Worm (Caenorhabditis elegans) whole organism, L3 larva: ENCODE data around the gene clc-11.
A peak's percentile ranks its signal among the peaks of the same experiment; 100 is the strongest.

ENCODE experiments used
- R02D3.7 ChIP-seq: fragments of 150-350 bp; optimal IDR thresholded peaks from 2 replicates; lab custom pipeline; 2014; ENCODE audit warnings: missing biosample characterization, missing genetic modification characterization
- aly-2 ChIP-seq: fragments of 150-350 bp; optimal IDR thresholded peaks from 2 replicates; lab custom pipeline; 2014; ENCODE audit warnings: missing biosample characterization, missing genetic modification characterization
- ceh-16 ChIP-seq: sonication (generic microtip); optimal IDR thresholded peaks from 2 replicates; lab custom pipeline; 2017; ENCODE audit warnings: missing biosample characterization, missing genetic modification characterization
- ceh-82 ChIP-seq: fragments of 150-350 bp; optimal IDR thresholded peaks from 2 replicates; lab custom pipeline; 2014; ENCODE audit warnings: missing biosample characterization, missing genetic modification characterization
- daf-12 ChIP-seq: fragments of 150-350 bp; optimal IDR thresholded peaks from 2 replicates; lab custom pipeline; 2014; ENCODE audit warnings: missing biosample characterization, missing genetic modification reagents, missing genetic modification characterization
- egl-27 ChIP-seq: sonication (generic microtip); optimal IDR thresholded peaks from 4 replicates; lab custom pipeline; 2017; ENCODE audit warnings: missing biosample characterization, missing genetic modification reagents, missing genetic modification characterization
- egl-5 ChIP-seq: fragments of 150-350 bp; optimal IDR thresholded peaks from 2 replicates; lab custom pipeline; 2017; ENCODE audit warnings: missing biosample characterization, missing genetic modification reagents, missing genetic modification characterization, inconsistent platforms
- elt-1 ChIP-seq: fragments of 150-350 bp; optimal IDR thresholded peaks from 2 replicates; lab custom pipeline; 2014; ENCODE audit warnings: missing biosample characterization, missing genetic modification characterization
- elt-2 ChIP-seq: sonication (generic microtip); optimal IDR thresholded peaks from 2 replicates; lab custom pipeline; 2016; ENCODE audit warnings: missing genetic modification reagents, mild to moderate bottlenecking, missing genetic modification characterization, missing compliant biosample characterization
- elt-3 ChIP-seq, 3 experiments: fragments of 150-350 bp in 1 of 3; sonication (generic microtip) in 2 of 3; optimal IDR thresholded peaks; 2 replicates in 2 of 3; 4 replicates in 1 of 3; lab custom pipeline; 2014 to 2017; ENCODE audit warnings: missing biosample characterization in 3 of 3, missing genetic modification characterization in 3 of 3
- eor-1 ChIP-seq, 2 experiments: fragments of 150-350 bp; optimal IDR thresholded peaks; 2 replicates each; lab custom pipeline; 2014 to 2018; ENCODE audit warnings: missing biosample characterization in 2 of 2, missing genetic modification characterization in 2 of 2
- fkh-10 ChIP-seq: sonication (generic microtip); optimal IDR thresholded peaks from 2 replicates; lab custom pipeline; 2017; ENCODE audit warnings: missing biosample characterization, missing genetic modification reagents, missing genetic modification characterization
- fos-1 ChIP-seq: fragments of 150-350 bp; optimal IDR thresholded peaks from 2 replicates; lab custom pipeline; 2014; ENCODE audit warnings: missing biosample characterization, missing genetic modification characterization
- lin-15B ChIP-seq: fragments of 150-350 bp; optimal IDR thresholded peaks from 2 replicates; lab custom pipeline; 2014; ENCODE audit warnings: missing biosample characterization, missing genetic modification characterization
- lin-39 ChIP-seq: fragments of 150-350 bp; optimal IDR thresholded peaks from 2 replicates; lab custom pipeline; 2018; ENCODE audit warnings: missing biosample characterization, missing genetic modification reagents, missing genetic modification characterization
- mdl-1 ChIP-seq: fragments of 150-350 bp; optimal IDR thresholded peaks from 2 replicates; lab custom pipeline; 2014; ENCODE audit warnings: missing biosample characterization, missing genetic modification characterization
- mml-1 ChIP-seq: fragments of 150-350 bp; sonication (generic microtip); optimal IDR thresholded peaks from 3 replicates; lab custom pipeline; 2014; ENCODE audit warnings: missing biosample characterization, missing genetic modification characterization
- nhr-11 ChIP-seq: fragments of 150-350 bp; optimal IDR thresholded peaks from 2 replicates; lab custom pipeline; 2014; ENCODE audit warnings: missing biosample characterization, missing genetic modification characterization
- nhr-23 ChIP-seq: fragments of 150-350 bp; optimal IDR thresholded peaks from 2 replicates; lab custom pipeline; 2014; ENCODE audit warnings: missing biosample characterization, missing genetic modification reagents, missing genetic modification characterization
- nhr-237 ChIP-seq: fragments of 150-350 bp; optimal IDR thresholded peaks from 2 replicates; lab custom pipeline; 2014; ENCODE audit warnings: missing biosample characterization, missing genetic modification characterization
- nhr-25 ChIP-seq: sonication (generic microtip); optimal IDR thresholded peaks from 2 replicates; lab custom pipeline; 2017; ENCODE audit warnings: missing biosample characterization, missing genetic modification characterization
- nhr-28 ChIP-seq: fragments of 150-350 bp; optimal IDR thresholded peaks from 2 replicates; lab custom pipeline; 2014; ENCODE audit warnings: missing biosample characterization, missing genetic modification characterization
- nhr-67 ChIP-seq: fragments of 150-350 bp; optimal IDR thresholded peaks from 2 replicates; lab custom pipeline; 2014; ENCODE audit warnings: missing biosample characterization, missing genetic modification characterization
- nhr-76 ChIP-seq: fragments of 150-350 bp; sonication (generic microtip); optimal IDR thresholded peaks from 5 replicates; lab custom pipeline; 2014; ENCODE audit warnings: missing biosample characterization, missing genetic modification characterization
- nhr-77 ChIP-seq: fragments of 150-350 bp; optimal IDR thresholded peaks from 2 replicates; lab custom pipeline; 2014; ENCODE audit warnings: missing biosample characterization, missing genetic modification characterization
- pha-4 ChIP-seq: fragments of 150-350 bp; optimal IDR thresholded peaks from 2 replicates; lab custom pipeline; 2014; ENCODE audit warnings: missing biosample characterization, missing genetic modification reagents, missing genetic modification characterization
- pqm-1 ChIP-seq: fragments of 150-350 bp; optimal IDR thresholded peaks from 2 replicates; lab custom pipeline; 2017; ENCODE audit warnings: missing biosample characterization, missing genetic modification characterization, inconsistent platforms
- sea-2 ChIP-seq: fragments of 150-350 bp; sonication (generic microtip); optimal IDR thresholded peaks from 4 replicates; lab custom pipeline; 2014; ENCODE audit warnings: missing biosample characterization, missing genetic modification reagents, missing genetic modification characterization
- skn-1 ChIP-seq: fragments of 150-350 bp; optimal IDR thresholded peaks from 2 replicates; lab custom pipeline; 2014; ENCODE audit warnings: missing biosample characterization, missing genetic modification characterization
- snpc-4 ChIP-seq: fragments of 150-350 bp; optimal IDR thresholded peaks from 2 replicates; lab custom pipeline; 2014; ENCODE audit warnings: missing biosample characterization, missing genetic modification characterization
- tbx-2 ChIP-seq: sonication (generic microtip); optimal IDR thresholded peaks from 2 replicates; lab custom pipeline; 2016; ENCODE audit warnings: mild to moderate bottlenecking, missing genetic modification characterization, missing compliant biosample characterization
- unc-62 ChIP-seq: fragments of 150-350 bp; sonication (generic microtip); optimal IDR thresholded peaks from 4 replicates; lab custom pipeline; 2014; ENCODE audit warnings: missing biosample characterization, missing genetic modification reagents, missing genetic modification characterization
- zag-1 ChIP-seq: fragments of 150-350 bp; optimal IDR thresholded peaks from 2 replicates; lab custom pipeline; 2014; ENCODE audit warnings: missing biosample characterization, missing genetic modification characterization
- ztf-4 ChIP-seq: fragments of 150-350 bp; optimal IDR thresholded peaks from 2 replicates; lab custom pipeline; 2014; ENCODE audit warnings: missing biosample characterization, missing genetic modification characterization

The clc-11 gene

DNA sequence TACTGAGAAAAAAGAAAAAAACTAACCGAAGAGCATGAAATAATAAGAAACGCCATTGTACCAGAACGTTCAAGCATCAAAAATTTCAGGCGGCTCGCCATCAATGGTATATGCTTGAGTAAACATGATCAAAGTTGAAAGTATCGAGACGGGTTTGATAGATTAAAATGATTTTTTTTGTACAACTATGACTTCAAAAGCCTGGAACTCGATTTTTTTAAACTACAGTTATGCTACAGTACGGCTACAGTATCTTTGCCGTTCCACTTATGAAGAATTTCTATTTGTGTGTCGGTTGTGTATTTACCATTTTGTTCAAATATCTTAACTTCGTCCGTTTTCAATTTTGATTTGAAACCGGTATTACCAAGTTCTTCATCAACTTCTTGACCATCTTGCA, 15.7 kb upstream of the clc-11 start, which contains the start of gene str-97:
Gene str-97 (minus strand): TSS at position 101 of the 400 bp plus-strand sequence.
- TF ChIP-seq sea-2 (GFP tag; lab: Kevin White, UChicago), result no peak
- TF ChIP-seq elt-1, result no peak
- TF ChIP-seq nhr-76, result no peak
- TF ChIP-seq aly-2 (tag; lab: Kevin White, UChicago), result no peak
- TF ChIP-seq elt-2 (tag; lab: Kevin White, UChicago), result no peak
- no peak for TF ChIP-seq pha-4 (tag; lab: Kevin White, UChicago)
- no peak for TF ChIP-seq nhr-25 (tag; lab: Kevin White, UChicago)
- TF ChIP-seq eor-1 (tag; optimal IDR thresholded peaks at IDR 0.05; lab: Kevin White, UChicago), result no peak
- TF ChIP-seq lin-39 (tag; lab: Kevin White, UChicago), result no peak
- TF ChIP-seq ztf-4 (tag; lab: Kevin White, UChicago), result no peak
- TF ChIP-seq nhr-67 (tag; lab: Kevin White, UChicago), result no peak
- no peak for TF ChIP-seq tbx-2 (tag; lab: Kevin White, UChicago)
- no peak for TF ChIP-seq mdl-1 (tag; lab: Kevin White, UChicago)
- no peak for TF ChIP-seq fkh-10
- no peak for TF ChIP-seq unc-62 (GFP tag; lab: Kevin White, UChicago)

- TF ChIP-seq nhr-25 (tag; lab: Kevin White, UChicago), result no peak
- TF ChIP-seq snpc-4 (tag; lab: Kevin White, UChicago), result no peak
- no peak for TF ChIP-seq R02D3.7
- TF ChIP-seq nhr-11, result no peak
- TF ChIP-seq egl-27 (tag; lab: Kevin White, UChicago), result no peak
- TF ChIP-seq nhr-23, result no peak
Observed at ce11 chrV:16153375-16153774, 13.9 kb upstream of the clc-11 start, which contains the start of gene str-254. Gene str-254 (minus strand): TSS chrV:16153475.

DNA sequence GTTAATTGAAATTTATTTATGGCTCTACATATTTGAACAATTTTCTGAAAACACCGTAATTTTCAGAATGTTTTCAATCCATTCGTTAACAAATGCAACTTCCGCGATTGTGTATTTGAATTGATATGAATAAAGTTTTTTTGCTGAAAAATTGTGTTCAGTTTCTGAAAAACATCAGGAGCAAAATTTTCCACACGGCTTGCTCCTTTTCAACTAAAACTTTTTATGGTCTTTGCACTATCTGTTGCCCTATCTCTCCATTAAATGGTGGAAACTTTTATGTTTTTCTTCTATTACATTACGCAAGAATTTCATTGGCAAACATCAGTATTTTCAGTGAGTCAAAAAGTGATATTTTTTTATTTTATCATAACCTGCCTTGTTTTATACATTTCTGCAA, 9.4 kb upstream of the clc-11 start, which contains the start of gene F10A3.4:
Gene F10A3.4 (plus strand): TSS at position 301 of the 400 bp plus-strand sequence.
- TF ChIP-seq elt-2 (tag; lab: Kevin White, UChicago), result peak; percentile 15
- TF ChIP-seq egl-5 (tag; lab: Kevin White, UChicago), result no peak

- TF ChIP-seq nhr-77 (tag; lab: Kevin White, UChicago) (no peak), skn-1 (tag; lab: Kevin White, UChicago) (no peak), elt-2 (tag; lab: Kevin White, UChicago) (no peak), nhr-11 (no peak), pha-4 (tag; lab: Kevin White, UChicago) (no peak), nhr-76 (no peak), mml-1 (tag; lab: Kevin White, UChicago) (no peak), ceh-16 (no peak), nhr-28 (tag; lab: Kevin White, UChicago) (no peak), unc-62 (GFP tag; lab: Kevin White, UChicago) (no peak), tbx-2 (tag; lab: Kevin White, UChicago) (no peak), elt-3 (tag; optimal IDR thresholded peaks at IDR 0.05; lab: Kevin White, UChicago) (no peak), eor-1 (tag; optimal IDR thresholded peaks at IDR 0.05; lab: Kevin White, UChicago) (no peak), nhr-23 (no peak), fos-1 (tag; lab: Kevin White, UChicago) (no peak), egl-27 (tag; lab: Kevin White, UChicago) (no peak), ceh-82 (no peak), nhr-237 (tag; lab: Kevin White, UChicago) (no peak)
Observed at ce11 chrV:16145009-16145408, 5.6 kb upstream of the clc-11 start.

DNA sequence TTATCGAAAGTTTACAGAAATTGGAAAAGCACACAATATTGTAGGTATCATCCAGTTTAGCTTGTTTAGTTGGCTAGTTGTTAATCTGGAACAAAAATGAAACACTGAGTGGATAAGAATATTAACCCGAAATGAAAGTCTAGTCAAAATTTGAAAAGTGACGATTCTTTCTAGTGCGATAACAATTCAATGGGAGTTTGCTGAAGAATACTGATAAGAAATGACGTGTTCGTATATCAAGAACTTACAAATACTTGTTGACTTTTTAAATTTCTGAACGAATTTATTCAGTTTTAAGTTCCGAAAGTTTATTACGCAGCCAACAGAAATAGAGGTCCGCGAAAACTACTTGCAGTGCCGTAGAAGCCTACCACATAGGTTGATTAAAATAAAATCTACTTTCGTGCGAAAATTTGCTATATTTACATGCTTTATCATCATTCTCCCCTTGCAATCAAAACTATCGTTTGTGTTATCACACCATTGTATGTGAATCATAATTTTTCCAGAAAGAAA, 3.7 kb upstream of the clc-11 start, which contains the start of gene fbxa-88:
Gene fbxa-88 (minus strand): TSS at position 51 of the 516 bp plus-strand sequence.
- TF ChIP-seq skn-1 (tag; lab: Kevin White, UChicago), result peak; percentile 15
- TF ChIP-seq elt-2 (tag; lab: Kevin White, UChicago), result peak; percentile 80
- TF ChIP-seq pqm-1, result peak; percentile 58
- TF ChIP-seq nhr-11, result no peak

DNA sequence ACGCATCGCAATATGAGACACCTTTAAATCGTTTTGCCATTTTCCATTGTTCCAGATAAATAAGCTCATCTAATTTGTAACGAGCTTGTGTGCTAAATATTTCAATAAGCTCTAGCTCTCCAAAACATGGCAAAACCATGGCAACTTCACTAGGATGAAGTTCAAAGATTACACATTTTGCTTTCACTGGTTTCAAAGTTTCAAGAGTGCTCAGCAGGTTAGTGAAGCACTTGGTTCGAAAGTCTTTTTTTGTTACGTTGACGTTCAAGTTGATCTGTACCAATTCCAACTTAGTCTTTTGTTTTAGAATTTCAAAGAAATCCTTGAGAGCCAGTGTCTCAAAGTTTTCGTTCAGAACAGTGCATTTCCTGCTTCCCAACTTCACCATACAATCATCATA, 2.9 kb upstream of the clc-11 start, which contains the start of gene fbxa-18:
Gene fbxa-18 (plus strand): TSS at position 301 of the 400 bp plus-strand sequence.
- no peak for TF ChIP-seq nhr-25 (tag; lab: Kevin White, UChicago)
- no peak for TF ChIP-seq eor-1 (tag; optimal IDR thresholded peaks at IDR 0.05; lab: Kevin White, UChicago)
- TF ChIP-seq pqm-1, result no peak
- TF ChIP-seq nhr-11, result no peak
- TF ChIP-seq egl-27 (tag; lab: Kevin White, UChicago), result no peak
- no peak for TF ChIP-seq elt-2 (tag; lab: Kevin White, UChicago)
- no peak for TF ChIP-seq daf-12 (tag; lab: Kevin White, UChicago)
- no peak for TF ChIP-seq mml-1 (tag; lab: Kevin White, UChicago)
- TF ChIP-seq zag-1 (tag; lab: Kevin White, UChicago), result no peak
- no peak for TF ChIP-seq skn-1 (tag; lab: Kevin White, UChicago)
- TF ChIP-seq nhr-67 (tag; lab: Kevin White, UChicago), result no peak
- TF ChIP-seq lin-15B (tag; lab: Kevin White, UChicago), result no peak
- TF ChIP-seq ceh-16, result no peak
- TF ChIP-seq egl-5 (tag; lab: Kevin White, UChicago), result no peak
- TF ChIP-seq elt-3 (tag; optimal IDR thresholded peaks at IDR 0.05; lab: Kevin White, UChicago), result no peak
- no peak for TF ChIP-seq fos-1 (tag; lab: Kevin White, UChicago)
- no peak for TF ChIP-seq nhr-237 (tag; lab: Kevin White, UChicago)
